Worm (Caenorhabditis elegans) whole organism, early embryonic: ENCODE results near the gene M18.3.

ENCODE experiments used
- F13C5.2 ChIP-seq: sonication (generic microtip); optimal IDR thresholded peaks from 2 replicates; lab custom pipeline; 2017; ENCODE audit warnings: mild to moderate bottlenecking, missing genetic modification characterization, inconsistent platforms, missing compliant biosample characterization
- ama-1 ChIP-seq: fragments of 150-350 bp; optimal IDR thresholded peaks from 2 replicates; lab custom pipeline; 2014
- ceh-13 ChIP-seq: fragments of 200-800 bp; sonication (Bioruptor generic); optimal IDR thresholded peaks from 2 replicates; lab custom pipeline; 2018; ENCODE audit warnings: mild to moderate bottlenecking, missing genetic modification characterization, missing compliant biosample characterization
- ets-7 ChIP-seq: sonication (generic microtip); optimal IDR thresholded peaks from 2 replicates; lab custom pipeline; 2016; ENCODE audit warnings: missing genotype, missing genetic modification characterization, missing compliant biosample characterization
- flt-1 ChIP-seq: fragments of 200-800 bp; sonication (Bioruptor generic); IDR thresholded peaks from 2 replicates; pipeline ENCODE4 v1.3.6; 2022; ENCODE audit warnings: missing genetic modification characterization, missing compliant biosample characterization
- pes-1 ChIP-seq: fragments of 200-800 bp; sonication (Bioruptor generic); IDR thresholded peaks from 2 replicates; pipeline ENCODE4 v1.3.6; 2022; ENCODE audit warnings: missing genetic modification reagents, missing genetic modification characterization, missing compliant biosample characterization
- tra-4 ChIP-seq: sonication (generic microtip); optimal IDR thresholded peaks from 2 replicates; lab custom pipeline; 2017; ENCODE audit warnings: missing genetic modification characterization, missing compliant biosample characterization

DNA sequence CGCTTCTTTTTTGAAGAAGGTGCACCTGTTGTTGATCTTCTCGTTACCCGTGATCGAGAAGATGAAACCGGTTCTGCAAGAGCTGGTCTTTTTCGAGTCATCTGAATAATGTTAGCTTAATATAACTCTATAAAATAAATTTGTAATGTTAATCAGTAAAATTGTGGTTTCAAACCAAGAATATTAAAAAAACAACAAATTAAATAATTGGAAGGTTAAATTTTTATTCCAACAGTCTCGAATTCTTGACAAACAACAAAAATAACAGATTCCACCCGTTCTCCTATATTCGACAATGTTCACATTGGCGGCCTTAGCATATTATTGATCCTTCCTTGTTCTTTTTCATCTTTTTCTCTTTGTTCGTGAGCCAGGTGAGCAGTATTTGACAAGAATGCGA is 13.5 kb upstream of the M18.3 start, which contains the start of gene mig-32:
- TF ChIP-seq ama-1 (no peak), flt-1 (no peak), F13C5.2 (tag; lab: Kevin White, UChicago) (no peak), ets-7 (tag; lab: Kevin White, UChicago) (no peak), tra-4 (tag; lab: Kevin White, UChicago) (no peak), ceh-13 (GFP tag; lab: Kevin White, UChicago) (no peak), pes-1 (GFP tag; lab: Robert Waterston, UW) (no peak)
